Worm (Caenorhabditis elegans): ENCODE measurements around the gene T25B2.3.
A peak's percentile ranks its signal among the peaks of the same experiment; 100 is the strongest.

Gene T25B2.3

DNA sequence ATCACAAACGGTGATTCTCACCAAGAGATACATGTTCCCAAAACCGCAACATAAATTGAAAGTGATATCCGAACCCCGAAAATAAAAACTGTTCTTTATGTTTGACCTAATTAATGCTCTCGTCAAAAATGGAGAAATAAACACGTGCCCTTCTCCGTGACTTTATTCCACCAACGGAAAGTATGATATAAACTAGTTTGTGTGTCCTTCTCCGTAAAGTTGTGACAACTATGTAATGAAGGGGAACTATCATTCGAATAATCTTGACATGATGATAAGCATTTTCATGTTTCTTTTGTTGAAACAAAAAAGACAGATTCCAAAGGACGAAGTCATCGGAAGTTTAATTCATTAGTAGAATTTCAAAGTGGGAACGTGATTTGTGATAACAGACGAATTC is 25.6 kb downstream of the T25B2.3 start (continued):
- TF ChIP-seq pax-3 (tag; optimal IDR thresholded peaks at IDR 0.05), result no peak
- TF ChIP-seq hpl-2 (GFP tag; optimal IDR thresholded peaks at IDR 0.05), result no peak
- peak; percentile 30 for TF ChIP-seq ztf-4 (tag; optimal IDR thresholded peaks at IDR 0.05)
- TF ChIP-seq sptf-1 (tag; optimal IDR thresholded peaks at IDR 0.05), result no peak
- TF ChIP-seq ets-5 (GFP tag; IDR thresholded peaks at IDR 0.05), result no peak
- TF ChIP-seq grh-1 (GFP tag; IDR thresholded peaks at IDR 0.05), result 0 out of 2 replicates have a peak, but pooled peaks have one; percentile 20
- TF ChIP-seq lin-13 (GFP tag; optimal IDR thresholded peaks at IDR 0.05), result no peak
- peak; percentile 9 for TF ChIP-seq rnt-1 (tag; optimal IDR thresholded peaks at IDR 0.05)

DNA sequence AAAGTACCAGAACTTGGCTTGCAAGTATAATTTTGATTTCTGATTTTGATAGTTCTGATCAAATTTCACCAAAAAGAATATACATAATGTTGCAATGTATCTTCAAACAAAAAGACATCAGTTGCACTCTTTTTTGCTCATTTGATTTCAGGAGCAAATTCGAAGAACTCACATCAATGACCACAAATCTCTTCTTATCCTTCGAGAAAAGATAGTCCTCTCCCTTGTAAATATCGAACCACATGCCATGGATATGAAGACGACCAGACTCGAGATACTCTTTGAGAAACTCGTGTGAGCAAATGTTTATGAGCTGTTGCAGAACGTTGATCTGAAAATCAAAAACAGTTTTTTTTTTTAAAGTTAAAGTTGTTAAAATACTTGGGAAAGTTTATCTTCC is 26.9 kb downstream of the T25B2.3 start:
- TF ChIP-seq nhr-19 (GFP tag; conservative IDR thresholded peaks at IDR 0.05), result peak; percentile 55
- peak; percentile 75 for TF ChIP-seq nhr-71 (tag; optimal IDR thresholded peaks at IDR 0.05)
- peak; percentile 13 for TF ChIP-seq swsn-7 (tag; optimal IDR thresholded peaks at IDR 0.05)
- no peak for TF ChIP-seq tbx-2 (tag; optimal IDR thresholded peaks at IDR 0.05)
- TF ChIP-seq nhr-20 (tag; optimal IDR thresholded peaks at IDR 0.05), result peak; percentile 11
- peak; percentile 49 for TF ChIP-seq snu-23 (GFP tag; optimal IDR thresholded peaks at IDR 0.05)
- TF ChIP-seq ztf-4 (tag; optimal IDR thresholded peaks at IDR 0.05), result peak; percentile 25
- no peak for TF ChIP-seq unc-86 (tag; optimal IDR thresholded peaks at IDR 0.05)
- TF ChIP-seq lin-14 (GFP tag; optimal IDR thresholded peaks at IDR 0.05), result peak; percentile 28
- no peak for TF ChIP-seq ceh-8 (GFP tag; optimal IDR thresholded peaks at IDR 0.05)
- TF ChIP-seq rnt-1 (tag; optimal IDR thresholded peaks at IDR 0.05), result peak; percentile 56
- TF ChIP-seq dpl-1 (GFP tag; optimal IDR thresholded peaks at IDR 0.05), result no peak
- no peak for TF ChIP-seq nhr-28 (tag; optimal IDR thresholded peaks at IDR 0.05)
- TF ChIP-seq aly-2 (tag; optimal IDR thresholded peaks at IDR 0.05), result no peak
- TF ChIP-seq mep-1 (tag; optimal IDR thresholded peaks at IDR 0.05), result peak; percentile 0
- TF ChIP-seq lsy-2 (tag; optimal IDR thresholded peaks at IDR 0.05), result peak in 1 of 2 experiments; percentile 29
- no peak for TF ChIP-seq pqm-1 (tag; optimal IDR thresholded peaks at IDR 0.05)

DNA sequence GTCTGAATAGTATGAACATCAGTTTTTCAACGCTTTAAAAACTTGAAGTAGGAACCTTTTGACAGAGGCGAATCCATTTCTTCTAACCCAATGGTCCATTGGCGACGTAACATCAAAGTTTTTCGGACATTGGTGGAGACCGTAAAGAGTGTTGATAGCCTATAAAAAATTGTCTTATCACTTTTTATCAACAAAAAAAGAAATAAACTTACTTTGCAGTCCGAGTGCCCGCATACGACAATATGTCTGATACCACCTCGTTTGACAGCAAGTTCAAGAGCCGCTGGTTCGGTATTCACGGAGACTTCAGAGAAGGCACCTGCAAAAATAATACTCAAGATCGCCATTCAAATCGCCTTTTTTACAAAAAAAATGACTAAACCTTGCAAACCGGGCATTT is 27.4 kb downstream of the T25B2.3 start:
- TF ChIP-seq fkh-4 (tag; optimal IDR thresholded peaks at IDR 0.05; ENCODE audit: borderline replicate concordance) (no peak), snu-23 (GFP tag; optimal IDR thresholded peaks at IDR 0.05) (no peak), egl-27 (tag; optimal IDR thresholded peaks at IDR 0.05) (no peak), ceh-88 (GFP tag; IDR thresholded peaks at IDR 0.05) (no peak), lin-13 (GFP tag; optimal IDR thresholded peaks at IDR 0.05) (no peak), Y116A8C.19 (tag; optimal IDR thresholded peaks at IDR 0.05; ENCODE audit: borderline replicate concordance) (no peak), nhr-20 (tag; optimal IDR thresholded peaks at IDR 0.05) (no peak), elt-3 (tag; optimal IDR thresholded peaks at IDR 0.05) (no peak), lin-35 (GFP tag; optimal IDR thresholded peaks at IDR 0.05) (no peak), dsc-1 (tag; optimal IDR thresholded peaks at IDR 0.05) (no peak), nhr-12 (tag; optimal IDR thresholded peaks at IDR 0.05) (no peak)

DNA sequence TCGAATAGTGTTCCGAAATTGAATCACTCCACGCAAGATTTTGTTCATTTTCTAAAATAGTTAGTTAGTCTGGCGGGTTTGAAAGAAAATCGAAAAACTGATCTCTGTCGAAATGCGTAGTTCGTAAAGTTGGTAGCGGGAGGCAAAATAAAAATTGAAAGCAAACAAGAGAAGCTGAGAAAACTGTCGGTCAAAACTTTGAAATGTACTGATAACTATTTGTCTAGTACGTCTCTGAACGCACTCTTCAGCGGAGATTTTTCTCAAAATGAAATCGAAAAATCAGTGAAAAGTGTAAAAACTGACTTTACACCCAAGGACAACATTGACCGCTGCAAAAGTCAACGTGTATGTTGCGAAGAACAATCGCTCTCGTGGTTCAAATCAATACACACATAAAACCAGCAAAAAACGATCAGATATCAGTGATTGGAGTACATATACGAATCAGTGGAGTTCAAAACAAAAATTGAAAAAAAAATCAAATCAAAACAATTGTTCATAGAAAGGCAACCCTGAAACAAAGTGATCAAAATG is 28.8 kb downstream of the T25B2.3 start, which contains the start of gene bca-1:
TSS of gene bca-1 (minus strand) at position 51 of the 537 bp plus-strand sequence.
- peak in 1 of 2 experiments; percentile 16 for TF ChIP-seq lsy-2 (tag; optimal IDR thresholded peaks at IDR 0.05)
- peak; percentile 15 for TF ChIP-seq nhr-77 (tag; optimal IDR thresholded peaks at IDR 0.05)
- peak; percentile 40 for TF ChIP-seq grh-1 (GFP tag; IDR thresholded peaks at IDR 0.05)
- TF ChIP-seq rnt-1 (tag; optimal IDR thresholded peaks at IDR 0.05), result peak; percentile 49
- TF ChIP-seq C04F5.9 (tag; optimal IDR thresholded peaks at IDR 0.05), result no peak
- TF ChIP-seq unc-130 (tag; optimal IDR thresholded peaks at IDR 0.05), result peak; percentile 50
- TF ChIP-seq alr-1 (tag; optimal IDR thresholded peaks at IDR 0.05; ENCODE audit: borderline replicate concordance), result no peak
- no peak for TF ChIP-seq mep-1 (tag; optimal IDR thresholded peaks at IDR 0.05)
- TF ChIP-seq F16B12.6 (tag; optimal IDR thresholded peaks at IDR 0.05), result no peak
- TF ChIP-seq ztf-4 (tag; optimal IDR thresholded peaks at IDR 0.05), result peak; percentile 29
- peak; percentile 82 for TF ChIP-seq nhr-85 (tag)
- no peak for TF ChIP-seq fkh-4 (tag; optimal IDR thresholded peaks at IDR 0.05; ENCODE audit: borderline replicate concordance)
- no peak for TF ChIP-seq hlh-17 (GFP tag; optimal IDR thresholded peaks at IDR 0.05; ENCODE audit: borderline replicate concordance)
- TF ChIP-seq nhr-20 (tag; optimal IDR thresholded peaks at IDR 0.05), result peak; percentile 88
- TF ChIP-seq efl-1 (optimal IDR thresholded peaks at IDR 0.05), result no peak
- peak in 1 of 2 experiments; percentile 84 for TF ChIP-seq efl-1 (GFP tag; optimal IDR thresholded peaks at IDR 0.05 in 1 of 2)
- TF ChIP-seq tbx-2 (tag; optimal IDR thresholded peaks at IDR 0.05), result peak; percentile 69
- TF ChIP-seq xbp-1 (tag; optimal IDR thresholded peaks at IDR 0.05), result peak; percentile 72
- TF ChIP-seq lin-35 (GFP tag; optimal IDR thresholded peaks at IDR 0.05), result peak in 1 of 2 experiments; percentile 68
- no peak for TF ChIP-seq C34B4.2 (tag; optimal IDR thresholded peaks at IDR 0.05)
- TF ChIP-seq fos-1 (tag; optimal IDR thresholded peaks at IDR 0.05), result no peak
- no peak for TF ChIP-seq nhr-237 (tag; optimal IDR thresholded peaks at IDR 0.05)
- no peak for TF ChIP-seq pax-3 (tag; optimal IDR thresholded peaks at IDR 0.05)
- TF ChIP-seq mef-2 (tag; optimal IDR thresholded peaks at IDR 0.05), result no peak
- TF ChIP-seq Y116A8C.19 (tag; optimal IDR thresholded peaks at IDR 0.05; ENCODE audit: borderline replicate concordance), result no peak
- TF ChIP-seq dpl-1 (GFP tag; optimal IDR thresholded peaks at IDR 0.05), result peak in 1 of 3 experiments; percentile 21
